Worm (Caenorhabditis elegans) whole organism, L2 larva: ENCODE measurements around the gene pkhm-2.

Source experiments
- C34F6.9 ChIP-seq: fragments of 150-350 bp; optimal IDR thresholded peaks from 2 replicates; lab custom pipeline; 2014; ENCODE audit warnings: missing biosample characterization, missing genetic modification characterization
- ZK546.5 ChIP-seq: sonication (generic microtip); optimal IDR thresholded peaks from 2 replicates; lab custom pipeline; 2017; ENCODE audit warnings: missing biosample characterization, missing genetic modification characterization
- ceh-16 ChIP-seq: fragments of 150-350 bp; optimal IDR thresholded peaks from 2 replicates; lab custom pipeline; 2014; ENCODE audit warnings: missing biosample characterization, missing genetic modification characterization
- gmeb-1 ChIP-seq: fragments of 150-350 bp; optimal IDR thresholded peaks from 2 replicates; lab custom pipeline; 2014; ENCODE audit warnings: missing biosample characterization, missing genetic modification characterization
- lin-39 ChIP-seq: fragments of 150-350 bp; optimal IDR thresholded peaks from 2 replicates; lab custom pipeline; 2014; ENCODE audit warnings: missing biosample characterization, missing genetic modification reagents, missing genetic modification characterization
- lsy-2 ChIP-seq, 2 experiments: fragments of 150-350 bp in 1 of 2; sonication (generic microtip) in 1 of 2; optimal IDR thresholded peaks; 2 replicates each; lab custom pipeline; 2014 to 2017; ENCODE audit warnings: missing biosample characterization in 2 of 2, missing genetic modification characterization in 2 of 2
- mab-5 ChIP-seq: fragments of 150-350 bp; optimal IDR thresholded peaks from 2 replicates; lab custom pipeline; 2014; ENCODE audit warnings: missing biosample characterization, missing genetic modification characterization
- nhr-10 ChIP-seq: sonication (generic microtip); optimal IDR thresholded peaks from 2 replicates; lab custom pipeline; 2017; ENCODE audit warnings: missing biosample characterization, missing genetic modification characterization
- nhr-129 ChIP-seq: fragments of 150-350 bp; optimal IDR thresholded peaks from 2 replicates; lab custom pipeline; 2014; ENCODE audit warnings: missing biosample characterization, missing genetic modification characterization
- nhr-237 ChIP-seq: fragments of 150-350 bp; optimal IDR thresholded peaks from 2 replicates; lab custom pipeline; 2014; ENCODE audit warnings: missing biosample characterization, missing genetic modification characterization
- skn-1 ChIP-seq: sonication (generic microtip); optimal IDR thresholded peaks from 2 replicates; lab custom pipeline; 2017; ENCODE audit warnings: missing biosample characterization, missing genetic modification characterization
- snpc-4 ChIP-seq: fragments of 150-350 bp; optimal IDR thresholded peaks from 2 replicates; lab custom pipeline; 2014; ENCODE audit warnings: missing biosample characterization, missing genetic modification characterization
- unc-62 ChIP-seq: fragments of 150-350 bp; optimal IDR thresholded peaks from 2 replicates; lab custom pipeline; 2014; ENCODE audit warnings: missing biosample characterization, missing genetic modification reagents, missing genetic modification characterization

- TF ChIP-seq snpc-4 (tag; lab: Kevin White, UChicago), result no peak
- TF ChIP-seq nhr-10 (tag; lab: Kevin White, UChicago), result no peak
- TF ChIP-seq gmeb-1 (tag; lab: Kevin White, UChicago), result no peak
- no peak for TF ChIP-seq ceh-16 (tag; lab: Kevin White, UChicago)
- TF ChIP-seq lin-39 (tag; lab: Kevin White, UChicago), result no peak
- no peak for TF ChIP-seq unc-62 (GFP tag; lab: Kevin White, UChicago)
- no peak for TF ChIP-seq nhr-129
- TF ChIP-seq skn-1, result no peak
- TF ChIP-seq C34F6.9, result no peak
- no peak for TF ChIP-seq nhr-237
- no peak for TF ChIP-seq ZK546.5 (tag; lab: Kevin White, UChicago)
- no peak for TF ChIP-seq lsy-2 (tag; optimal IDR thresholded peaks at IDR 0.05; lab: Kevin White, UChicago)
- TF ChIP-seq mab-5 (tag; lab: Kevin White, UChicago), result no peak
Observed at ce11 chrX:15148389-15148788, 32.9 kb downstream of the pkhm-2 start.
